Worm (Caenorhabditis elegans) whole organism, mixed stage, embryonic: ENCODE data around the gene gpd-2.

Experiments used
- M03D4.4 ChIP-seq: sonication (generic microtip); optimal IDR thresholded peaks from 2 replicates; lab custom pipeline; 2017; ENCODE audit warnings: mild to moderate bottlenecking, missing genetic modification characterization, missing compliant biosample characterization
- bed-3 ChIP-seq: fragments of 200-800 bp; sonication (Bioruptor generic); optimal IDR thresholded peaks from 3 replicates; lab custom pipeline; 2018; ENCODE audit warnings: mild to moderate bottlenecking, missing genetic modification characterization, moderate library complexity, missing compliant biosample characterization
- blmp-1 ChIP-seq: fragments of 150-350 bp; optimal IDR thresholded peaks from 2 replicates; lab custom pipeline; 2014; ENCODE audit warnings: missing biosample characterization, missing genetic modification characterization
- ceh-39 ChIP-seq: fragments of 150-350 bp; optimal IDR thresholded peaks from 2 replicates; lab custom pipeline; 2014; ENCODE audit warnings: missing biosample characterization, missing genetic modification characterization
- ceh-43 ChIP-seq: fragments of 200-800 bp; sonication (Bioruptor generic); optimal IDR thresholded peaks from 2 replicates; lab custom pipeline; 2018; ENCODE audit warnings: mild to moderate bottlenecking, missing genetic modification characterization, moderate library complexity, missing compliant biosample characterization
- ceh-83 ChIP-seq: fragments of 200-800 bp; sonication (Bioruptor generic); optimal IDR thresholded peaks from 2 replicates; lab custom pipeline; 2018; ENCODE audit warnings: mild to moderate bottlenecking, missing genetic modification characterization, missing compliant biosample characterization
- ces-1 ChIP-seq: fragments of 150-350 bp; optimal IDR thresholded peaks from 2 replicates; lab custom pipeline; 2014; ENCODE audit warnings: missing biosample characterization, missing genetic modification reagents, missing genetic modification characterization
- cnd-1 ChIP-seq: fragments of 200-800 bp; sonication (Bioruptor generic); optimal IDR thresholded peaks from 2 replicates; lab custom pipeline; 2018; ENCODE audit warnings: mild to moderate bottlenecking, missing genetic modification characterization, missing compliant biosample characterization
- drap-1 ChIP-seq: fragments of 200-800 bp; sonication (Bioruptor generic); optimal IDR thresholded peaks from 3 replicates; lab custom pipeline; 2018; ENCODE audit warnings: mild to moderate bottlenecking, missing genetic modification characterization, missing compliant biosample characterization
- elt-1 ChIP-seq: sonication (generic microtip); optimal IDR thresholded peaks from 2 replicates; lab custom pipeline; 2017; ENCODE audit warnings: missing genetic modification characterization, mild to moderate bottlenecking, missing compliant biosample characterization, antibody characterized with exemption, moderate library complexity, borderline replicate concordance; ENCODE audit not compliant: insufficient read depth
- elt-3 ChIP-seq: fragments of 150-350 bp; optimal IDR thresholded peaks from 2 replicates; lab custom pipeline; 2014; ENCODE audit warnings: missing biosample characterization, missing genetic modification characterization
- flh-1 ChIP-seq: fragments of 200-800 bp; sonication (Bioruptor generic); optimal IDR thresholded peaks from 2 replicates; lab custom pipeline; 2018; ENCODE audit warnings: mild to moderate bottlenecking, missing genetic modification characterization, moderate library complexity, missing compliant biosample characterization
- ham-2 ChIP-seq: fragments of 200-800 bp; sonication (Bioruptor generic); optimal IDR thresholded peaks from 2 replicates; lab custom pipeline; 2018; ENCODE audit warnings: mild to moderate bottlenecking, missing genetic modification characterization, missing compliant biosample characterization
- lin-13 ChIP-seq: fragments of 150-350 bp; optimal IDR thresholded peaks from 2 replicates; lab custom pipeline; 2014; ENCODE audit warnings: missing biosample characterization, missing genetic modification characterization
- lin-32 ChIP-seq: fragments of 200-800 bp; sonication (Bioruptor generic); optimal IDR thresholded peaks from 2 replicates; lab custom pipeline; 2018; ENCODE audit warnings: mild to moderate bottlenecking, missing genetic modification characterization, missing compliant biosample characterization
- lsy-2 ChIP-seq: fragments of 150-350 bp; optimal IDR thresholded peaks from 2 replicates; lab custom pipeline; 2014; ENCODE audit warnings: missing biosample characterization, missing genetic modification characterization
- mab-5 ChIP-seq: fragments of 150-350 bp; optimal IDR thresholded peaks from 2 replicates; lab custom pipeline; 2014; ENCODE audit warnings: missing biosample characterization, missing genetic modification characterization
- mep-1 ChIP-seq: fragments of 150-350 bp; optimal IDR thresholded peaks from 2 replicates; lab custom pipeline; 2017; ENCODE audit warnings: missing biosample characterization, missing genetic modification reagents, missing genetic modification characterization, inconsistent platforms
- mls-2 ChIP-seq: sonication (generic microtip); optimal IDR thresholded peaks from 2 replicates; lab custom pipeline; 2016; ENCODE audit warnings: mild to moderate bottlenecking, missing genetic modification characterization, moderate library complexity, missing compliant biosample characterization
- nhr-12 ChIP-seq: fragments of 150-350 bp; optimal IDR thresholded peaks from 2 replicates; lab custom pipeline; 2014; ENCODE audit warnings: missing biosample characterization, missing genetic modification characterization
- nhr-2 ChIP-seq: fragments of 150-350 bp; optimal IDR thresholded peaks from 2 replicates; lab custom pipeline; 2014; ENCODE audit warnings: missing biosample characterization, missing genetic modification characterization
- nhr-237 ChIP-seq: fragments of 150-350 bp; optimal IDR thresholded peaks from 2 replicates; lab custom pipeline; 2014; ENCODE audit warnings: missing biosample characterization, missing genetic modification characterization
- nhr-28 ChIP-seq: fragments of 150-350 bp; optimal IDR thresholded peaks from 2 replicates; lab custom pipeline; 2014; ENCODE audit warnings: missing biosample characterization, missing genetic modification characterization
- nhr-76 ChIP-seq: sonication (generic microtip); optimal IDR thresholded peaks from 2 replicates; lab custom pipeline; 2017; ENCODE audit warnings: missing biosample characterization, missing genetic modification characterization
- pha-4 ChIP-seq: fragments of 150-350 bp; optimal IDR thresholded peaks from 2 replicates; lab custom pipeline; 2018; ENCODE audit warnings: missing biosample characterization, missing genetic modification reagents, missing genetic modification characterization
- sem-2 ChIP-seq: fragments of 200-800 bp; sonication (Bioruptor generic); optimal IDR thresholded peaks from 2 replicates; lab custom pipeline; 2018; ENCODE audit warnings: mild to moderate bottlenecking, missing genetic modification characterization, missing compliant biosample characterization
- snpc-4 ChIP-seq: fragments of 150-350 bp; optimal IDR thresholded peaks from 2 replicates; lab custom pipeline; 2014; ENCODE audit warnings: missing biosample characterization, missing genetic modification characterization
- unc-120 ChIP-seq: sonication (generic microtip); optimal IDR thresholded peaks from 2 replicates; lab custom pipeline; 2017; ENCODE audit warnings: missing genetic modification characterization, missing compliant biosample characterization; ENCODE audit not compliant: poor library complexity, severe bottlenecking
- unc-39 ChIP-seq: fragments of 150-350 bp; optimal IDR thresholded peaks from 2 replicates; lab custom pipeline; 2014; ENCODE audit warnings: missing biosample characterization, missing genetic modification characterization
- zip-8 ChIP-seq: fragments of 150-350 bp; optimal IDR thresholded peaks from 2 replicates; lab custom pipeline; 2014; ENCODE audit warnings: missing biosample characterization, missing genetic modification characterization
- ztf-11 ChIP-seq: fragments of 150-350 bp; optimal IDR thresholded peaks from 2 replicates; lab custom pipeline; 2014; ENCODE audit warnings: missing biosample characterization, missing genetic modification characterization

Gene gpd-2

ce11 chrX:3156062-3156791, 41.7 kb upstream of the gpd-2 start:
- TF ChIP-seq M03D4.4 (no peak), mls-2 (tag; lab: Kevin White, UChicago) (no peak), unc-120 (tag; lab: Kevin White, UChicago) (no peak)
- TF ChIP-seq, all 35 proteins: peak for 0

ce11 chrX:3155111-3155843, 40.8 kb upstream of the gpd-2 start:
- TF ChIP-seq zip-8 (tag; lab: Kevin White, UChicago), result peak; percentile 6
- no peak for TF ChIP-seq mab-5 (tag; lab: Kevin White, UChicago)
- TF ChIP-seq, all 35 proteins: peak for 1

DNA sequence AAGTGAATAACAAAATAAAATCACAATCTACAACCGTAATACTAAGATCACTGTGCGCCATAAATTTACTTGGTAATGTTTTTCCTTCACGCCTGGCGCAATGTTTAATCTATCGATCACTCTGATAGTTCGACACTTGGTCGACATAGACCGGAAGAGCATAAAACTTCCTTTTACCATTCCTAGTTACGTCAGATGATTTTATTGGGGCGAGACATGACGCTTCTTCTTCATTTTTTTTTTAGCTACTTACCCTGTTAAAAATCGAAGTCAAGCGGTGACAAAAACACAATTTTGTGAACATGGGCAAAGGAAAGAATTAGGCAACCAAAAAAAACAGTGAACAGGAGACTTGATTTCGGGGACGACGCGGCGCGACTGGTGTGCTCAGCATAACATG, 40.1 kb upstream of the gpd-2 start:
- TF ChIP-seq mep-1 (tag; lab: Kevin White, UChicago) (no peak), sem-2 (GFP tag; lab: Kevin White, UChicago) (no peak), lsy-2 (tag; lab: Kevin White, UChicago) (no peak), nhr-76 (tag; lab: Kevin White, UChicago) (no peak), ceh-83 (GFP tag; lab: Kevin White, UChicago) (no peak), lin-13 (tag; lab: Kevin White, UChicago) (no peak), unc-39 (tag; lab: Kevin White, UChicago) (no peak), nhr-2 (tag; lab: Kevin White, UChicago) (no peak), ces-1 (GFP tag; lab: Kevin White, UChicago) (no peak), ham-2 (GFP tag; lab: Kevin White, UChicago) (no peak), unc-120 (tag; lab: Kevin White, UChicago) (no peak), pha-4 (tag; lab: Kevin White, UChicago) (no peak), elt-3 (no peak), zip-8 (tag; lab: Kevin White, UChicago) (no peak), mls-2 (tag; lab: Kevin White, UChicago) (no peak), drap-1 (GFP tag; lab: Kevin White, UChicago) (no peak)

DNA sequence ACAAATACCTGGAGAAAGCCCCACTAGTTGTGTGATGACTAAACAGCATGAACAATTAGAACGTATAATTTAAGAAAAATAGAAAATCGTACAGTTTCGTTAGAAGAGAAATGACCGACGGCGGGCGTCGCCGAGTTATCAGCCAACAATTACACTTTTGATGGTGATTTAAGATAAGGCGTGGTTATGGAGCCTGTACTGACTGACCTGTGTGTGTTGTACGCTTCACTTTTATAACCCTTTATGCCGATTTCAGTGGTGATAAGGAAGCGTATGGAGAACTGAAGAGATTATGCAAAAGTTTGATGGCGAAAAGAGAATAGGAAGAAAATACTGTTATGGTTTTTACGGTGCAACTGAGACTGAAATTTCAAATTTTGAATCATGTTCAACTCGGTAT, 38.6 kb upstream of the gpd-2 start:
- TF ChIP-seq nhr-28 (tag; lab: Kevin White, UChicago), result no peak
- no peak for TF ChIP-seq sem-2 (GFP tag; lab: Kevin White, UChicago)
- TF ChIP-seq nhr-12 (tag; lab: Kevin White, UChicago), result no peak
- TF ChIP-seq lsy-2 (tag; lab: Kevin White, UChicago), result no peak
- TF ChIP-seq ceh-83 (GFP tag; lab: Kevin White, UChicago), result no peak
- TF ChIP-seq lin-13 (tag; lab: Kevin White, UChicago), result no peak
- no peak for TF ChIP-seq ceh-39 (tag; lab: Kevin White, UChicago)
- TF ChIP-seq lin-32, result no peak
- TF ChIP-seq elt-3, result no peak
- no peak for TF ChIP-seq nhr-237 (tag; lab: Kevin White, UChicago)
- no peak for TF ChIP-seq bed-3
- no peak for TF ChIP-seq flh-1
- TF ChIP-seq pha-4 (tag; lab: Kevin White, UChicago), result no peak
- TF ChIP-seq ztf-11 (tag; lab: Kevin White, UChicago), result no peak
- TF ChIP-seq nhr-2 (tag; lab: Kevin White, UChicago), result no peak
- TF ChIP-seq mab-5 (tag; lab: Kevin White, UChicago), result no peak
- TF ChIP-seq snpc-4, result no peak
- no peak for TF ChIP-seq drap-1 (GFP tag; lab: Kevin White, UChicago)
- no peak for TF ChIP-seq nhr-76 (tag; lab: Kevin White, UChicago)
- no peak for TF ChIP-seq unc-120 (tag; lab: Kevin White, UChicago)
- TF ChIP-seq, all 35 proteins: peak for 0

DNA sequence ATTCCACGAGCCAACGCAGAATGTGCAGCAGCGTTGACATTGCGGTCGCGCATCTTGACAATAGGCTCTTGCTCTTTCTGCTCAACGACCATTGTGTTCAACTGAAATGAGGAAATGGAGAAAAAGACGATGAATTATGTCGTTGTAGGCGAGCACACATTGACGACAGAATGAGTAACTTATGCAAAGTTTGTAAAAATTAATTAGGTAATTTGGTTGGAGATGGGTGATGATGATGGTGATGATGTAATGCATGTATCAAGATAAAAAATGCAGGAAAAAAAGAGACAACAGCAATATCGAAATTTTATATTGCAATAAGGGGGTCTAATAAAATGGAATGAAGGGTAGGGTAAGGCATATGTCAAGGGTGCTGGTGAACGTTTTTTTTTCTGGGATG, 37.9 kb upstream of the gpd-2 start, which contains the start of gene bbln-1:
bbln-1 (minus strand) TSS at position 101 of the 400 bp plus-strand sequence.
- TF ChIP-seq unc-39 (tag; lab: Kevin White, UChicago) (no peak), elt-1 (no peak), ces-1 (GFP tag; lab: Kevin White, UChicago) (no peak), ham-2 (GFP tag; lab: Kevin White, UChicago) (no peak), ceh-83 (GFP tag; lab: Kevin White, UChicago) (no peak), mep-1 (tag; lab: Kevin White, UChicago) (no peak), elt-3 (no peak), lin-13 (tag; lab: Kevin White, UChicago) (no peak), ceh-39 (tag; lab: Kevin White, UChicago) (no peak), pha-4 (tag; lab: Kevin White, UChicago) (no peak), unc-120 (tag; lab: Kevin White, UChicago) (no peak), nhr-12 (tag; lab: Kevin White, UChicago) (no peak), M03D4.4 (no peak), mls-2 (tag; lab: Kevin White, UChicago) (no peak), cnd-1 (tag; lab: Kevin White, UChicago) (no peak), ceh-43 (GFP tag; lab: Kevin White, UChicago) (no peak), blmp-1 (tag; lab: Kevin White, UChicago) (no peak), nhr-28 (tag; lab: Kevin White, UChicago) (no peak), zip-8 (tag; lab: Kevin White, UChicago) (no peak)
